4 worm cellular contexts compared by ENCODE assay signal in genomic region chrIV:3721973-3722372, ce11.
A peak's percentile ranks its signal among the peaks of the same experiment; 100 is the strongest.
TF ChIP-seq lines count a peak whose summit lies in the region.

No protein-coding gene starts in this region.

TF ChIP-seq in whole organism, L1 larva, 84 proteins besides CTCF, POLR2A, EP300 and RAD21:
- TF ChIP-seq hpl-2 (GFP tag; optimal IDR thresholded peaks at IDR 0.05; lab: Kevin White, UChicago) (no peak), snu-23 (GFP tag; optimal IDR thresholded peaks at IDR 0.05; lab: Kevin White, UChicago) (no peak), sup-37 (GFP tag; optimal IDR thresholded peaks at IDR 0.05; lab: Kevin White, UChicago) (no peak), elt-2 (tag; optimal IDR thresholded peaks at IDR 0.05; lab: Kevin White, UChicago) (peak; percentile 2)

TF ChIP-seq in whole organism, L3 larva, 47 proteins besides CTCF, POLR2A, EP300 and RAD21:
- no peak for TF ChIP-seq nfya-1 (tag; optimal IDR thresholded peaks at IDR 0.05; lab: Kevin White, UChicago; ENCODE audit: insufficient read depth)
- peak; percentile 25 for TF ChIP-seq pqm-1 (tag; optimal IDR thresholded peaks at IDR 0.05; lab: Kevin White, UChicago)
- no peak for TF ChIP-seq nhr-67 (tag; optimal IDR thresholded peaks at IDR 0.05; lab: Kevin White, UChicago)
- no peak for TF ChIP-seq fkh-10 (GFP tag; optimal IDR thresholded peaks at IDR 0.05; lab: Kevin White, UChicago)
- no peak for TF ChIP-seq lin-15B (tag; optimal IDR thresholded peaks at IDR 0.05; lab: Kevin White, UChicago)
- no peak for TF ChIP-seq jun-1 (tag; optimal IDR thresholded peaks at IDR 0.05; lab: Kevin White, UChicago)
- TF ChIP-seq pha-4 (tag; optimal IDR thresholded peaks at IDR 0.05; lab: Kevin White, UChicago), result peak; percentile 15
- peak; percentile 47 for TF ChIP-seq elt-2 (tag; optimal IDR thresholded peaks at IDR 0.05; lab: Kevin White, UChicago)
- no peak for TF ChIP-seq daf-12 (tag; optimal IDR thresholded peaks at IDR 0.05; lab: Kevin White, UChicago)
- TF ChIP-seq egl-5 (tag; optimal IDR thresholded peaks at IDR 0.05; lab: Kevin White, UChicago), result no peak
- no peak for TF ChIP-seq fos-1 (tag; optimal IDR thresholded peaks at IDR 0.05; lab: Kevin White, UChicago)
TF ChIP-seq in whole organism, L3 larva: peak in this region for 3.

TF ChIP-seq in whole organism, L4 larva, 104 proteins besides CTCF, POLR2A, EP300 and RAD21:
- TF ChIP-seq hif-1 (tag; optimal IDR thresholded peaks at IDR 0.05; lab: Kevin White, UChicago), result no peak
- TF ChIP-seq daf-8 (GFP tag; IDR thresholded peaks at IDR 0.05; lab: Robert Waterston, UW), result no peak
- TF ChIP-seq nhr-28 (tag; optimal IDR thresholded peaks at IDR 0.05; lab: Kevin White, UChicago), result peak; percentile 16
- TF ChIP-seq dve-1 (tag; optimal IDR thresholded peaks at IDR 0.05; lab: Kevin White, UChicago; ENCODE audit: insufficient read depth), result peak; percentile 32
- no peak for TF ChIP-seq ces-1 (GFP tag; optimal IDR thresholded peaks at IDR 0.05; lab: Kevin White, UChicago)
- TF ChIP-seq pqm-1 (tag; optimal IDR thresholded peaks at IDR 0.05; lab: Kevin White, UChicago), result peak; percentile 20
- TF ChIP-seq daf-16 (GFP tag; optimal IDR thresholded peaks at IDR 0.05; lab: Kevin White, UChicago), result no peak
- TF ChIP-seq daf-16 (tag; optimal IDR thresholded peaks at IDR 0.05; lab: Kevin White, UChicago), result peak; percentile 57
- TF ChIP-seq dmd-6 (GFP tag; IDR thresholded peaks at IDR 0.05; lab: Robert Waterston, UW), result 0 out of 2 replicates have a peak, but pooled peaks have one; percentile 15

TF ChIP-seq in whole organism, late embryonic, 69 proteins besides CTCF, POLR2A, EP300 and RAD21:
- peak; percentile 52 for TF ChIP-seq elt-2 (tag; optimal IDR thresholded peaks at IDR 0.05; lab: Kevin White, UChicago)
- no peak for TF ChIP-seq fkh-10 (GFP tag; optimal IDR thresholded peaks at IDR 0.05; lab: Kevin White, UChicago)

Comparison
In these comparisons a context has a peak if more than half of its experiments do, and no peak if none do; other contexts are left out.
1. Of the 29 proteins assayed by ChIP-seq in both whole organism, L4 larva and whole organism, L1 larva: peak only in whole organism, L4 larva: nhr-28 and pqm-1; only in whole organism, L1 larva: none; in both: none; in neither: 27.